Worm (Caenorhabditis elegans) whole organism, L4 larva: ENCODE data around the gene F31E9.6.

Experiments
- F10B5.3 ChIP-seq: sonication (generic microtip); optimal IDR thresholded peaks from 2 replicates; lab custom pipeline; 2016; ENCODE audit warnings: mild to moderate bottlenecking, missing genetic modification characterization, missing compliant biosample characterization
- F26F4.8 ChIP-seq: fragments of 200-800 bp; sonication (Bioruptor generic); conservative IDR thresholded peaks from 2 replicates; pipeline ENCODE4 v1.3.6; 2022; ENCODE audit warnings: missing genetic modification characterization, missing compliant biosample characterization
- Y105C5A.15 ChIP-seq: fragments of 200-800 bp; sonication (Bioruptor generic); IDR thresholded peaks from 2 replicates; pipeline ENCODE4 v1.3.6; 2022; ENCODE audit warnings: missing genetic modification characterization, missing compliant biosample characterization
- aha-1 ChIP-seq: fragments of 150-350 bp; peaks from one replicate; lab custom pipeline; 2014; ENCODE audit warnings: missing biosample characterization, missing genetic modification characterization
- ama-1 ChIP-seq: fragments of 150-350 bp; optimal IDR thresholded peaks from 2 replicates; lab custom pipeline; 2014; ENCODE audit warnings: inconsistent platforms, mixed read lengths
- ceh-28 ChIP-seq: fragments of 150-350 bp; optimal IDR thresholded peaks from 2 replicates; lab custom pipeline; 2014; ENCODE audit warnings: missing biosample characterization, missing genetic modification reagents, missing genetic modification characterization
- ceh-62 ChIP-seq: sonication (generic microtip); optimal IDR thresholded peaks from 2 replicates; lab custom pipeline; 2017; ENCODE audit warnings: missing biosample characterization, missing genetic modification characterization
- daf-16 ChIP-seq, 3 experiments: sonication (generic microtip); optimal IDR thresholded peaks; 2 replicates each; lab custom pipeline; 2016 to 2017; ENCODE audit warnings: missing genetic modification characterization in 3 of 3, missing genetic modification reagents in 3 of 3, mild to moderate bottlenecking in 2 of 3, missing compliant biosample characterization in 2 of 3, missing biosample characterization in 1 of 3, moderate library complexity in 1 of 3
- dmd-6 ChIP-seq: fragments of 200-800 bp; sonication (Bioruptor generic); IDR thresholded peaks from 2 replicates; pipeline ENCODE4 v1.3.6; 2022; ENCODE audit warnings: missing genetic modification reagents, missing genetic modification characterization, missing compliant biosample characterization
- duxl-1 ChIP-seq: sonication (generic microtip); optimal IDR thresholded peaks from 2 replicates; lab custom pipeline; 2016; ENCODE audit warnings: mild to moderate bottlenecking, missing genetic modification characterization, moderate library complexity, missing compliant biosample characterization; ENCODE audit not compliant: poor library complexity
- dve-1 ChIP-seq: sonication (generic microtip); optimal IDR thresholded peaks from 2 replicates; lab custom pipeline; 2017; ENCODE audit warnings: antibody characterized with exemption, mild to moderate bottlenecking, missing genetic modification characterization, missing compliant biosample characterization; ENCODE audit not compliant: insufficient read depth
- hif-1 ChIP-seq, 2 experiments: sonication (generic microtip); optimal IDR thresholded peaks; 2 replicates each; lab custom pipeline; 2016 to 2017; ENCODE audit warnings: missing compliant biosample characterization in 2 of 2, missing genetic modification characterization in 2 of 2, missing genetic modification reagents in 2 of 2, missing genotype in 2 of 2, mild to moderate bottlenecking in 1 of 2
- hlh-11 ChIP-seq: fragments of 200-800 bp; sonication (Bioruptor generic); optimal IDR thresholded peaks from 2 replicates; lab custom pipeline; 2018; ENCODE audit warnings: mild to moderate bottlenecking, missing genetic modification characterization, missing compliant biosample characterization
- hmg-1.1 ChIP-seq: fragments of 200-800 bp; sonication (Bioruptor generic); IDR thresholded peaks from 2 replicates; pipeline ENCODE4 v1.3.6; 2022; ENCODE audit warnings: missing genetic modification reagents, missing genetic modification characterization, missing compliant biosample characterization
- lin-29 ChIP-seq: fragments of 200-800 bp; sonication (Bioruptor generic); IDR thresholded peaks from 2 replicates; pipeline ENCODE4 v1.3.6; 2022; ENCODE audit warnings: missing genetic modification reagents, missing genetic modification characterization, missing compliant biosample characterization
- madf-9 ChIP-seq: fragments of 200-800 bp; sonication (Bioruptor generic); conservative IDR thresholded peaks from 2 replicates; pipeline ENCODE4 v1.3.6; 2022; ENCODE audit warnings: missing genetic modification reagents, missing genetic modification characterization, missing compliant biosample characterization
- mdl-1 ChIP-seq, 2 experiments: fragments of 150-350 bp in 1 of 2; sonication (generic microtip) in 1 of 2; optimal IDR thresholded peaks; 2 replicates each; lab custom pipeline; 2014 to 2017; ENCODE audit warnings: missing biosample characterization in 2 of 2, missing genetic modification characterization in 2 of 2
- mes-2 ChIP-seq: sonication (generic microtip); optimal IDR thresholded peaks from 2 replicates; lab custom pipeline; 2016; ENCODE audit warnings: missing genotype, mild to moderate bottlenecking, missing genetic modification characterization, missing compliant biosample characterization; ENCODE audit not compliant: poor library complexity, severe bottlenecking
- mxl-2 ChIP-seq: fragments of 200-800 bp; sonication (Bioruptor generic); conservative IDR thresholded peaks from 2 replicates; pipeline ENCODE4 v1.3.6; 2022; ENCODE audit warnings: missing genetic modification reagents, missing genetic modification characterization, missing compliant biosample characterization
- mxl-3 ChIP-seq: fragments of 200-800 bp; sonication (Bioruptor generic); optimal IDR thresholded peaks from 2 replicates; lab custom pipeline; 2018; ENCODE audit warnings: mild to moderate bottlenecking, missing genetic modification characterization, missing compliant biosample characterization
- nhr-10 ChIP-seq: fragments of 150-350 bp; optimal IDR thresholded peaks from 2 replicates; lab custom pipeline; 2014; ENCODE audit warnings: missing biosample characterization, missing genetic modification characterization
- nhr-11 ChIP-seq: fragments of 150-350 bp; optimal IDR thresholded peaks from 2 replicates; lab custom pipeline; 2014; ENCODE audit warnings: missing biosample characterization, missing genetic modification characterization
- nhr-237 ChIP-seq: sonication (generic microtip); optimal IDR thresholded peaks from 2 replicates; lab custom pipeline; 2017; ENCODE audit warnings: missing biosample characterization, missing genetic modification characterization
- nhr-28 ChIP-seq: fragments of 150-350 bp; optimal IDR thresholded peaks from 2 replicates; lab custom pipeline; 2014; ENCODE audit warnings: missing biosample characterization, missing genetic modification characterization
- nhr-48 ChIP-seq: sonication (generic microtip); optimal IDR thresholded peaks from 2 replicates; lab custom pipeline; 2016; ENCODE audit warnings: mild to moderate bottlenecking, missing genetic modification characterization, missing compliant biosample characterization
- nhr-77 ChIP-seq: fragments of 150-350 bp; optimal IDR thresholded peaks from 2 replicates; lab custom pipeline; 2014; ENCODE audit warnings: missing biosample characterization, missing genetic modification characterization
- pha-4 ChIP-seq, 2 experiments: fragments of 150-350 bp in 1 of 2; fragments of 200-800 bp in 1 of 2; sonication (Bioruptor generic) in 1 of 2; IDR thresholded peaks in 1 of 2; optimal IDR thresholded peaks in 1 of 2; 2 replicates each; pipeline versions ENCODE4 v1.3.6 to Lab custom; 2014 to 2022; ENCODE audit warnings: missing genetic modification characterization in 2 of 2, missing genetic modification reagents in 2 of 2, missing biosample characterization in 1 of 2, missing compliant biosample characterization in 1 of 2
- php-3 ChIP-seq: fragments of 200-800 bp; sonication (Bioruptor generic); IDR thresholded peaks from 2 replicates; pipeline ENCODE4 v1.3.6; 2022; ENCODE audit warnings: missing genetic modification reagents, missing genetic modification characterization, missing compliant biosample characterization
- pqm-1 ChIP-seq: sonication (generic microtip); optimal IDR thresholded peaks from 2 replicates; lab custom pipeline; 2017; ENCODE audit warnings: missing biosample characterization, missing genetic modification characterization
- spr-1 ChIP-seq: sonication (generic microtip); optimal IDR thresholded peaks from 2 replicates; lab custom pipeline; 2016; ENCODE audit warnings: mild to moderate bottlenecking, missing genetic modification characterization, missing compliant biosample characterization
- spr-3 ChIP-seq: fragments of 200-800 bp; sonication (Bioruptor generic); optimal IDR thresholded peaks from 2 replicates; lab custom pipeline; 2018; ENCODE audit warnings: mild to moderate bottlenecking, missing genetic modification characterization, missing compliant biosample characterization
- tag-97 ChIP-seq: fragments of 200-800 bp; sonication (Bioruptor generic); IDR thresholded peaks from 2 replicates; pipeline ENCODE4 v1.3.6; 2022; ENCODE audit warnings: missing genetic modification characterization, missing compliant biosample characterization
- unc-130 ChIP-seq: sonication (generic microtip); optimal IDR thresholded peaks from 2 replicates; lab custom pipeline; 2016; ENCODE audit warnings: missing genetic modification reagents, missing genetic modification characterization, missing compliant biosample characterization
- unc-39 ChIP-seq: sonication (generic microtip); optimal IDR thresholded peaks from 2 replicates; lab custom pipeline; 2017; ENCODE audit warnings: missing biosample characterization, missing genetic modification characterization
- zag-1 ChIP-seq: fragments of 150-350 bp; optimal IDR thresholded peaks from 2 replicates; lab custom pipeline; 2014; ENCODE audit warnings: missing biosample characterization, missing genetic modification characterization
- zfp-3 ChIP-seq: fragments of 200-800 bp; sonication (Bioruptor generic); conservative IDR thresholded peaks from 2 replicates; pipeline ENCODE4 v1.3.6; 2022; ENCODE audit warnings: missing genetic modification reagents, missing genetic modification characterization, missing compliant biosample characterization

The F31E9.6 gene

ce11 chrV:17315063-17315462 is at the start of gene F31E9.6:
Gene F31E9.6, minus strand, starts transcription at chrV:17315153.
- TF ChIP-seq pha-4 (GFP tag; IDR thresholded peaks at IDR 0.05; lab: Robert Waterston, UW) (no peak), pha-4 (tag; optimal IDR thresholded peaks at IDR 0.05; lab: Kevin White, UChicago) (no peak), Y105C5A.15 (no peak), tag-97 (no peak), duxl-1 (tag; lab: Kevin White, UChicago) (peak; percentile 90), nhr-11 (tag; lab: Kevin White, UChicago) (no peak), nhr-10 (no peak)

ce11 chrV:17352827-17353373 is 37.9 kb upstream of the F31E9.6 start, which contains the start of the genes fbxa-134 and F47H4.2:
Gene fbxa-134, minus strand, starts transcription at chrV:17352870.
Gene F47H4.2, plus strand, starts transcription at chrV:17353323.
- TF ChIP-seq php-3 (GFP tag; lab: Robert Waterston, UW) (0 out of 2 replicates have a peak, but pooled peaks have one; percentile 8), unc-39 (tag; lab: Kevin White, UChicago) (no peak), nhr-237 (no peak), hlh-11 (tag; lab: Kevin White, UChicago) (peak; percentile 76), mxl-2 (no peak), dve-1 (peak; percentile 36), ama-1 (lab: Kevin White, UChicago) (no peak), hif-1 (tag; optimal IDR thresholded peaks at IDR 0.05; lab: Kevin White, UChicago) (peak in 1 of 2 experiments; percentile 32), ceh-28 (no peak), dmd-6 (GFP tag; lab: Robert Waterston, UW) (peak; percentile 43; the same call in 1 of the 2 replicates), tag-97 (no peak), daf-16 (GFP tag; optimal IDR thresholded peaks at IDR 0.05; lab: Kevin White, UChicago) (no peak), daf-16 (tag; optimal IDR thresholded peaks at IDR 0.05; lab: Kevin White, UChicago) (peak; percentile 98), pqm-1 (tag; lab: Kevin White, UChicago) (peak; percentile 99), nhr-48 (tag; lab: Kevin White, UChicago) (peak; percentile 11), nhr-28 (tag; lab: Kevin White, UChicago) (peak; percentile 83), F26F4.8 (GFP tag; lab: Robert Waterston, UW) (no peak), nhr-77 (tag; lab: Kevin White, UChicago) (peak; percentile 22), spr-1 (tag; lab: Kevin White, UChicago) (no peak), aha-1 (tag; lab: Kevin White, UChicago) (peak; percentile 64), duxl-1 (tag; lab: Kevin White, UChicago) (no peak), madf-9 (GFP tag; lab: Robert Waterston, UW) (no peak), lin-29 (GFP tag; lab: Robert Waterston, UW) (no peak), zag-1 (tag; lab: Kevin White, UChicago) (no peak)
- TF ChIP-seq, all 104 proteins: peak for 11

ce11 chrV:17350093-17350492 is 35.1 kb upstream of the F31E9.6 start, which contains the start of gene lsy-27:
Gene lsy-27, minus strand, starts transcription at chrV:17350193.
- no peak for TF ChIP-seq hmg-1.1 (GFP tag; lab: Robert Waterston, UW)
- TF ChIP-seq ceh-62 (tag; lab: Kevin White, UChicago): no peak
- no peak for TF ChIP-seq spr-3
- TF ChIP-seq unc-130 (GFP tag; lab: Kevin White, UChicago): no peak

ce11 chrV:17347602-17348001 is 32.6 kb upstream of the F31E9.6 start, which contains the start of gene skr-5:
Gene skr-5, plus strand, starts transcription at chrV:17347902.
- no peak for TF ChIP-seq mxl-3 (GFP tag; lab: Kevin White, UChicago)
- TF ChIP-seq mes-2 (tag; lab: Kevin White, UChicago): no peak
- peak; percentile 45 for TF ChIP-seq pqm-1 (tag; lab: Kevin White, UChicago)
- TF ChIP-seq mdl-1 (tag; optimal IDR thresholded peaks at IDR 0.05; lab: Kevin White, UChicago): no peak
- no peak for TF ChIP-seq zag-1 (tag; lab: Kevin White, UChicago)
- TF ChIP-seq F10B5.3 (tag; lab: Kevin White, UChicago): no peak
- TF ChIP-seq daf-16 (GFP tag; optimal IDR thresholded peaks at IDR 0.05; lab: Kevin White, UChicago): no peak
- peak; percentile 74 for TF ChIP-seq daf-16 (tag; optimal IDR thresholded peaks at IDR 0.05; lab: Kevin White, UChicago)
- TF ChIP-seq zfp-3: no peak
